Worm (Caenorhabditis elegans): ENCODE data around the gene R03H10.2.

ce11 chrII:4173398-4173797 lies 17.8 kb downstream of the R03H10.2 start, which contains the start of gene R03H10.6:
- no peak for TF ChIP-seq nhr-25 (tag; optimal IDR thresholded peaks at IDR 0.05; ENCODE audit: borderline replicate concordance, insufficient read depth)
- TF ChIP-seq unc-39 (tag; optimal IDR thresholded peaks at IDR 0.05) = no peak
- TF ChIP-seq ceh-82 (tag; optimal IDR thresholded peaks at IDR 0.05) = no peak
- no peak for TF ChIP-seq tra-1 (GFP tag; IDR thresholded peaks at IDR 0.05)
- TF ChIP-seq nhr-76 (tag; optimal IDR thresholded peaks at IDR 0.05) = no peak
- no peak for TF ChIP-seq mdt-29 (GFP tag; IDR thresholded peaks at IDR 0.05)
- TF ChIP-seq lin-15B (tag; optimal IDR thresholded peaks at IDR 0.05) = no peak
- TF ChIP-seq dpl-1 (GFP tag; optimal IDR thresholded peaks at IDR 0.05) = no peak
- TF ChIP-seq lin-38 (GFP tag; IDR thresholded peaks at IDR 0.05) = no peak
- TF ChIP-seq unc-62 (GFP tag; optimal IDR thresholded peaks at IDR 0.05 in 1 of 2) = no peak
- TF ChIP-seq unc-62 (tag; optimal IDR thresholded peaks at IDR 0.05) = no peak
- no peak for TF ChIP-seq lim-7 (GFP tag; IDR thresholded peaks at IDR 0.05)
- TF ChIP-seq hlh-30 (tag; optimal IDR thresholded peaks at IDR 0.05; ENCODE audit: insufficient read depth) = no peak
- TF ChIP-seq F37D6.2 (tag; optimal IDR thresholded peaks at IDR 0.05) = no peak
- TF ChIP-seq Y5F2A.4 (GFP tag; optimal IDR thresholded peaks at IDR 0.05) = no peak
